Fruit fly (Drosophila melanogaster) whole organism, prepupa: ENCODE results near the gene ppk30.
A peak's percentile ranks its signal among the peaks of the same experiment; 100 is the strongest.

Source experiments
- Blimp-1 ChIP-seq: fragments of 200-800 bp; sonication (Bioruptor generic); optimal IDR thresholded peaks from 3 replicates; lab custom pipeline; 2017; ENCODE audit warnings: missing biosample characterization, missing genetic modification characterization, mild to moderate bottlenecking, moderate library complexity, missing genetic modification reagents
- CG11294 ChIP-seq: fragments of 200-800 bp; sonication (Bioruptor generic); IDR thresholded peaks from 2 replicates; pipeline ENCODE4 v1.3.6; 2022; ENCODE audit warnings: missing biosample characterization, missing genetic modification characterization
- CG11762 ChIP-seq: fragments of 200-800 bp; sonication (Bioruptor generic); optimal IDR thresholded peaks from 3 replicates; lab custom pipeline; 2016; ENCODE audit warnings: missing biosample characterization, missing genetic modification characterization; ENCODE audit not compliant: insufficient read depth
- CG15336 ChIP-seq: fragments of 200-800 bp; sonication (Bioruptor generic); IDR thresholded peaks from 2 replicates; pipeline ENCODE4 v1.3.6; 2022; ENCODE audit warnings: missing biosample characterization, missing genetic modification characterization
- CG1621 ChIP-seq: fragments of 200-800 bp; sonication (Bioruptor generic); optimal IDR thresholded peaks from 3 replicates; lab custom pipeline; 2018; ENCODE audit warnings: missing biosample characterization, mild to moderate bottlenecking, missing genetic modification characterization
- CG3032 ChIP-seq: fragments of 200-800 bp; optimal IDR thresholded peaks from 2 replicates; lab custom pipeline; 2019; ENCODE audit warnings: missing biosample characterization, mild to moderate bottlenecking, missing genetic modification characterization, moderate library complexity
- CG31627 ChIP-seq: fragments of 200-800 bp; sonication (Bioruptor generic); optimal IDR thresholded peaks from 3 replicates; lab custom pipeline; 2016; ENCODE audit warnings: missing biosample characterization, missing genetic modification characterization
- CG32006 ChIP-seq: fragments of 200-800 bp; sonication (Bioruptor generic); optimal IDR thresholded peaks from 3 replicates; lab custom pipeline; 2017; ENCODE audit warnings: missing biosample characterization, mild to moderate bottlenecking, missing genetic modification characterization
- CG6276 ChIP-seq: fragments of 200-800 bp; sonication (Bioruptor generic); optimal IDR thresholded peaks from 2 replicates; lab custom pipeline; 2017; ENCODE audit warnings: missing biosample characterization, mild to moderate bottlenecking, missing genetic modification characterization
- CG6808 ChIP-seq: fragments of 200-800 bp; sonication (Bioruptor generic); optimal IDR thresholded peaks from 3 replicates; lab custom pipeline; 2017; ENCODE audit warnings: missing biosample characterization, missing genetic modification characterization, mild to moderate bottlenecking, moderate library complexity, missing genetic modification reagents
- CG6854 ChIP-seq: fragments of 200-800 bp; sonication (Bioruptor generic); optimal IDR thresholded peaks from 2 replicates; lab custom pipeline; 2017; ENCODE audit warnings: missing biosample characterization, mild to moderate bottlenecking, missing genetic modification characterization
- CG7368 ChIP-seq: fragments of 200-800 bp; sonication (Bioruptor generic); optimal IDR thresholded peaks from 3 replicates; lab custom pipeline; 2016; ENCODE audit warnings: missing biosample characterization, missing genetic modification characterization
- CG8119 ChIP-seq: fragments of 200-800 bp; sonication (Bioruptor generic); IDR thresholded peaks from 3 replicates; pipeline ENCODE4 v1.3.6; 2022; ENCODE audit warnings: missing biosample characterization, missing genetic modification characterization
- CG8632 ChIP-seq: fragments of 200-800 bp; sonication (Bioruptor generic); optimal IDR thresholded peaks from 3 replicates; lab custom pipeline; 2016; ENCODE audit warnings: missing biosample characterization, missing genetic modification characterization
- CG9139 ChIP-seq: fragments of 200-800 bp; sonication (Bioruptor generic); optimal IDR thresholded peaks from 3 replicates; lab custom pipeline; 2017; ENCODE audit warnings: missing biosample characterization, mild to moderate bottlenecking, missing genetic modification characterization
- Eip75B ChIP-seq: fragments of 200-800 bp; sonication (Bioruptor generic); optimal IDR thresholded peaks from 3 replicates; lab custom pipeline; 2016; ENCODE audit warnings: missing biosample characterization, missing genetic modification characterization
- Eip78C ChIP-seq: fragments of 200-800 bp; sonication (Bioruptor generic); peaks from one replicate; lab custom pipeline; 2016; ENCODE audit warnings: missing biosample characterization, missing genetic modification characterization
- Eip93F ChIP-seq: fragments of 200-800 bp; sonication (Bioruptor generic); optimal IDR thresholded peaks from 2 replicates; lab custom pipeline; 2016; ENCODE audit warnings: missing biosample characterization, mild to moderate bottlenecking, missing genetic modification characterization
- Ets21C ChIP-seq: fragments of 200-800 bp; sonication (Bioruptor generic); optimal IDR thresholded peaks from 3 replicates; lab custom pipeline; 2016; ENCODE audit warnings: missing biosample characterization, missing genetic modification characterization
- Ets96B ChIP-seq: fragments of 200-800 bp; optimal IDR thresholded peaks from 2 replicates; lab custom pipeline; 2019; ENCODE audit warnings: missing biosample characterization, mild to moderate bottlenecking, missing genetic modification characterization, moderate library complexity
- Gug ChIP-seq: fragments of 200-800 bp; sonication (Bioruptor generic); IDR thresholded peaks from 2 replicates; pipeline ENCODE4 v1.3.6; 2022; ENCODE audit warnings: missing biosample characterization, missing genetic modification characterization
- Hr39 ChIP-seq: fragments of 200-800 bp; sonication (Bioruptor generic); optimal IDR thresholded peaks from 2 replicates; lab custom pipeline; 2016; ENCODE audit warnings: missing biosample characterization, missing genetic modification characterization
- Hr4 ChIP-seq: fragments of 200-800 bp; sonication (Bioruptor generic); optimal IDR thresholded peaks from 3 replicates; lab custom pipeline; 2016; ENCODE audit warnings: missing biosample characterization, missing genetic modification characterization
- Met ChIP-seq: fragments of 200-800 bp; sonication (Bioruptor generic); optimal IDR thresholded peaks from 3 replicates; lab custom pipeline; 2016; ENCODE audit warnings: missing biosample characterization, missing genetic modification characterization
- Smox ChIP-seq: fragments of 200-800 bp; sonication (Bioruptor generic); optimal IDR thresholded peaks from 3 replicates; lab custom pipeline; 2016; ENCODE audit warnings: missing biosample characterization, missing genetic modification characterization
- Sox14 ChIP-seq: fragments of 200-800 bp; sonication (Bioruptor generic); optimal IDR thresholded peaks from 3 replicates; lab custom pipeline; 2016; ENCODE audit warnings: missing biosample characterization, missing genetic modification characterization
- Sox15 ChIP-seq: fragments of 200-800 bp; sonication (Bioruptor generic); optimal IDR thresholded peaks from 3 replicates; lab custom pipeline; 2016; ENCODE audit warnings: missing biosample characterization, missing genetic modification characterization
- achi ChIP-seq: fragments of 200-800 bp; sonication (Bioruptor generic); optimal IDR thresholded peaks from 3 replicates; lab custom pipeline; 2016; ENCODE audit warnings: missing biosample characterization, missing genetic modification characterization
- cyc ChIP-seq: fragments of 200-800 bp; sonication (Bioruptor generic); optimal IDR thresholded peaks from 3 replicates; lab custom pipeline; 2016; ENCODE audit warnings: missing biosample characterization, missing genetic modification characterization
- dac ChIP-seq: fragments of 200-800 bp; sonication (Bioruptor generic); optimal IDR thresholded peaks from 2 replicates; lab custom pipeline; 2017; ENCODE audit warnings: missing biosample characterization, mild to moderate bottlenecking, missing genetic modification characterization
- dsx ChIP-seq: fragments of 200-800 bp; optimal IDR thresholded peaks from 3 replicates; lab custom pipeline; 2019; ENCODE audit warnings: missing biosample characterization, mild to moderate bottlenecking, missing genetic modification characterization, moderate library complexity; ENCODE audit not compliant: poor library complexity, severe bottlenecking
- eg ChIP-seq: fragments of 200-800 bp; sonication (Bioruptor generic); IDR thresholded peaks from 3 replicates; pipeline ENCODE4 v1.3.6; 2022; ENCODE audit warnings: missing biosample characterization, missing genetic modification characterization
- fd85E ChIP-seq: fragments of 200-800 bp; sonication (Bioruptor generic); optimal IDR thresholded peaks from 3 replicates; lab custom pipeline; 2016; ENCODE audit warnings: missing biosample characterization, missing genetic modification characterization
- fkh ChIP-seq: fragments of 200-800 bp; sonication (Bioruptor generic); optimal IDR thresholded peaks from 3 replicates; lab custom pipeline; 2017; ENCODE audit warnings: missing biosample characterization, mild to moderate bottlenecking, missing genetic modification characterization, moderate library complexity
- lz ChIP-seq: fragments of 200-800 bp; sonication (Bioruptor generic); optimal IDR thresholded peaks from 3 replicates; lab custom pipeline; 2016; ENCODE audit warnings: missing biosample characterization, missing genetic modification characterization
- pdm3 ChIP-seq: fragments of 200-800 bp; sonication (Bioruptor generic); optimal IDR thresholded peaks from 3 replicates; lab custom pipeline; 2016; ENCODE audit warnings: missing biosample characterization, missing genetic modification characterization
- salr ChIP-seq, 2 experiments: fragments of 200-800 bp; sonication (Bioruptor generic); optimal IDR thresholded peaks; 3 replicates each; lab custom pipeline; 2016 to 2018; ENCODE audit warnings: missing biosample characterization in 2 of 2, missing genetic modification characterization in 2 of 2, mild to moderate bottlenecking in 1 of 2
- spab ChIP-seq: fragments of 200-800 bp; sonication (Bioruptor generic); optimal IDR thresholded peaks from 2 replicates; lab custom pipeline; 2017; ENCODE audit warnings: missing biosample characterization, mild to moderate bottlenecking, missing genetic modification characterization, missing genetic modification reagents
- ss ChIP-seq, 2 experiments: fragments of 200-800 bp; sonication (Bioruptor generic); optimal IDR thresholded peaks; 2 replicates in 1 of 2; 3 replicates in 1 of 2; lab custom pipeline; 2017 to 2018; ENCODE audit warnings: mild to moderate bottlenecking in 2 of 2, missing biosample characterization in 2 of 2, missing genetic modification characterization in 2 of 2, moderate library complexity in 1 of 2
- svp ChIP-seq: fragments of 200-800 bp; sonication (Bioruptor generic); peaks from one replicate; lab custom pipeline; 2016; ENCODE audit warnings: missing biosample characterization, missing genetic modification characterization
- topi ChIP-seq: fragments of 200-800 bp; sonication (Bioruptor generic); optimal IDR thresholded peaks from 3 replicates; lab custom pipeline; 2016; ENCODE audit warnings: missing biosample characterization, missing genetic modification characterization

Gene ppk30

DNA sequence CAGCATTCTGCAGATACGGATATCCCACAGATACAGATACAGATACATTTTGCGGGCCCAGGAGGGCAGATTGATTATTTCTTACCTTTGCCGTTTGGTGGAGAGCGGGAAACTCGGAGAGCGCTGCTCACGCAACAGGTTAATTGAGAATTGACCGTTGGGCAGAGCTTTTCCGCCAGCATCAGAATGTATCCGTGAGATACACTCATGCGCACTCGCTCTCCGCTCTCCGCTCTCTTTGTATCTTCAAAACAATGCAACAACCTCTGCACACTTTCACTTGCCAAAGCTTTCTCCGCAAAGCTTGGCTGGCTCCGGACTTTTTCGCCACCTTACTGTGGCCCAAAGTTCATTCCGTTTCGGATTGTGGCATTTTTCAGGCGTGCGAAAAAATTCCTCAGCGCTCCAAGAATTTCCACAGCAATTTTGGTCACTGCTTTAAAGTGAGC, 13.2 kb downstream of the ppk30 start, which contains the start of the genes CG7582 and Gycalpha99B (continued):
- TF ChIP-seq achi (no peak), CG15336 (GFP tag; lab: Robert Waterston, UW) (peak; percentile 73), CG8119 (peak; percentile 63; the same call in 2 of the 3 replicates), CG32006 (GFP tag; lab: Kevin White, UChicago) (no peak), fkh (no peak), dsx (peak; percentile 6), Ets96B (tag; lab: Kevin White, UChicago) (no peak)

DNA sequence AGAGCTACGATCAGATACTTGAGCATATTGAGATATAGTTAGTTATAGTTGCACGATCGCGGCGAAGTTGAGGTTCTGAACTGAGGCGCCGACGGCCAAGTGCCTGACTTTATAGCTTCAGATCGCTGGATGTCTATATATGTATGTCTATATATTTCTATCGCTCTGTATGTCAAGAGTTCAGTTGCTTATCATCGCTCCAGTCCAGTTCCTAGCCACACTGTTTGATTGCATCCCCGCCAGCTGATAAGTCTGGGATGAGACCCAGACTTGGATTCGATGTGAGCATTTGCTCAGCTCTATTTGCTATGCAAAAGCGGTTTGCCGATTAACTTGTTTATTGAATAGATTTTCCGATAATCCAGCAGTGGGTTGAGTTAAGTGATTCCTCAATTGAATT, 17.7 kb downstream of the ppk30 start:
- TF ChIP-seq CG32006 (GFP tag; lab: Kevin White, UChicago) (no peak), Eip78C (GFP tag; lab: Kevin White, UChicago) (peak; percentile 60), svp (peak; percentile 96)

DNA sequence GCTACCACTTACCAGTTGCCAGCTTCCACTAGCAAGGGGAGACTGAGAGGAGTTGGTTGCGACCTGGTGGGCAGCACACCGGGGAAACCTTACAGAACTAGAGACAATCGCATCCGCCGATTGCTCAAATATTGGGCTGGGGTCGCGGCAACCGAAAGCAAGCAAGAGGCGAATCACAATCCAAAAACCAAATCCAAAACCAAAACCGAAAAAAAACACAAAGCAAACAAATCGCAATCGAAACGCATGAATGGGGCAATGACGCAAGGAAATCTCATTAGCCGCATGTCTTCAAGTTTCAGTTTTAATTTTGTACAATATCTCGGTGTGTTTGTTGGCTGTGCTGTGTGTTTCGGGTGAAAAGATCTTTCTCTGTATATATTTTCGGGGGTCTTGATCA, 20.3 kb downstream of the ppk30 start, which contains the start of gene Obp99c:
Gene Obp99c, minus strand, starts transcription at position 101 of the 400 bp plus-strand sequence.
- TF ChIP-seq CG6854 (GFP tag; lab: Kevin White, UChicago) (no peak), Eip93F (GFP tag; lab: Kevin White, UChicago) (no peak), Blimp-1 (GFP tag; lab: Kevin White, UChicago) (no peak), Met (GFP tag; lab: Kevin White, UChicago) (no peak), Gug (GFP tag; lab: Robert Waterston, UW) (no peak), CG1621 (no peak)

DNA sequence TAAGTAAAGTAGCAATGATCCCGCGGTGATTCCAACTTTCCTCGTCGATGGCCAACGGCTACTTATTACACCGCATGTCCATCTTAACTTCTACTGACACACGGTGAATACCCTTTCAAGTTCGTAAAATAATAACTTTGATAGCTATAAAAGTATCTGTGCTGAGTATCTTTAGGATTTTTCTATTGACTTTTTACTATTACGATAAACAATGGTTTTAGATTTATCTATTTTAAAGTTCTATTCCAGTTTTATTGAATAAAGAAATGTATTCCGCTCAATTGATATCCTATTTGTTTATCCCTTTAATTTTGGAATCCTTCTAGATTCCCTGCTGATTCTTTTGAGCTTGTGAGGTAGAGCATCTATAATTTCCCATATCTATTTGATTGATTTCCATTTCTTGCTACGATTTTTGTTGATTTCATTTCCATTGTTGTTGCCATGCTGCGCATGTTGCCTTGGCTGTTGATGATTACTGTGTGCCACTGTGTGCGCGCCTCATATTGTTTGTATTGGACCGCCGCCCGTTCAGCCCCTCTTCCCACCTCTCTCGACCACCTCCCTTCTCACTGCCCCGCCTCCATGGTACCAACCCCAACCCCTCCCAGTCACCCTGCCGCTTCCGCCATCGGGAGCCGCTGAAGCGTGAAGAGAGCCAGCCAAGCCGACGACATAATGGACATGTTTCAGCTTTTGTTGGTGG, 21.0 kb downstream of the ppk30 start:
- no peak for TF ChIP-seq salr (GFP tag; optimal IDR thresholded peaks at IDR 0.05; lab: Kevin White, UChicago)
- peak; percentile 38 for TF ChIP-seq dsx
- TF ChIP-seq CG8632 (GFP tag; lab: Kevin White, UChicago): no peak
- peak; percentile 78 for TF ChIP-seq svp
- no peak for TF ChIP-seq Smox
- no peak for TF ChIP-seq CG11762 (GFP tag; lab: Kevin White, UChicago)
- no peak for TF ChIP-seq fd85E
- no peak for TF ChIP-seq spab (GFP tag; lab: Kevin White, UChicago)
- peak; percentile 12 for TF ChIP-seq CG32006 (GFP tag; lab: Kevin White, UChicago)
- peak; percentile 5 for TF ChIP-seq fkh
- no peak for TF ChIP-seq pdm3
- TF ChIP-seq Met (GFP tag; lab: Kevin White, UChicago): no peak
- no peak for TF ChIP-seq Hr39 (GFP tag; lab: Kevin White, UChicago)
- TF ChIP-seq CG3032: no peak
- no peak for TF ChIP-seq Blimp-1 (GFP tag; lab: Kevin White, UChicago)
- no peak for TF ChIP-seq Gug (GFP tag; lab: Robert Waterston, UW)
- peak; percentile 52 for TF ChIP-seq Eip78C (GFP tag; lab: Kevin White, UChicago)
- TF ChIP-seq Sox15 (GFP tag; lab: Kevin White, UChicago): no peak
- TF ChIP-seq Ets21C: no peak
- TF ChIP-seq Hr4: no peak
- TF ChIP-seq, all 60 proteins: peak for 5

DNA sequence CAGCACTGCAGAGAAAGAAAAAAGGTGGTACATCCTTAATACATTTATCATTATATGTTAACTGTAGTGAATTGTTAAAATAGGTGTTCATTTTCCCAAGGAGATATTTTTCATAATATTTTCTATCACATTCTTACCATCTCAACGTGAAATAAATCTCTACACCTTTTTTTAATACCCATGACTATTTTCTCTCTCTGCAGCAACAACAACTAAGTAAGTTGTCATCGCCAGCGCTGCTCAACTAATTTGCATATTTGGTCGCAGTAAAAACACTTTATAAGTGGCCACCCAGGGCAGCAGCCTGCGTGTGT, 21.5 kb downstream of the ppk30 start:
- TF ChIP-seq Gug (GFP tag; lab: Robert Waterston, UW) (no peak), CG11294 (GFP tag; lab: Robert Waterston, UW) (no peak), Smox (peak; percentile 15), pdm3 (peak; percentile 61), dac (no peak), ss (GFP tag; optimal IDR thresholded peaks at IDR 0.05; lab: Kevin White, UChicago) (no peak), CG7368 (no peak), fkh (no peak), CG6808 (GFP tag; lab: Kevin White, UChicago) (peak; percentile 6), eg (GFP tag; lab: Robert Waterston, UW) (peak; percentile 44; the same call in 1 of the 3 replicates), topi (peak; percentile 44), CG9139 (GFP tag; lab: Kevin White, UChicago) (no peak), CG31627 (GFP tag; lab: Kevin White, UChicago) (peak; percentile 36), Sox14 (GFP tag; lab: Kevin White, UChicago) (peak; percentile 49), Hr39 (GFP tag; lab: Kevin White, UChicago) (peak; percentile 31), Ets96B (tag; lab: Kevin White, UChicago) (peak; percentile 71), Eip75B (GFP tag; lab: Kevin White, UChicago) (peak; percentile 45), Blimp-1 (GFP tag; lab: Kevin White, UChicago) (no peak), Hr4 (peak; percentile 58), lz (peak; percentile 31), Ets21C (no peak), spab (GFP tag; lab: Kevin White, UChicago) (peak; percentile 37), Eip78C (GFP tag; lab: Kevin White, UChicago) (peak; percentile 90), salr (GFP tag; optimal IDR thresholded peaks at IDR 0.05; lab: Kevin White, UChicago) (peak in 1 of 2 experiments; percentile 37), CG6276 (peak; percentile 36), cyc (peak; percentile 30)
